Worm (Caenorhabditis elegans) whole organism, early embryonic: Measurements from ENCODE around the gene frm-8.
"Not testable (repeated sequence)": the region's sequence is repeated elsewhere in the genome, so short reads cannot be mapped to it uniquely, and the experiment has no call there.

Experiments used
- B0310.2 ChIP-seq: sonication (generic microtip); optimal IDR thresholded peaks from 2 replicates; lab custom pipeline; 2016; ENCODE audit warnings: mild to moderate bottlenecking, missing genetic modification characterization, missing compliant biosample characterization
- F13C5.2 ChIP-seq: sonication (generic microtip); optimal IDR thresholded peaks from 2 replicates; lab custom pipeline; 2017; ENCODE audit warnings: mild to moderate bottlenecking, missing genetic modification characterization, inconsistent platforms, missing compliant biosample characterization
- aly-1 ChIP-seq: sonication (generic microtip); optimal IDR thresholded peaks from 2 replicates; lab custom pipeline; 2016; ENCODE audit warnings: missing genetic modification characterization, missing compliant biosample characterization
- ama-1 ChIP-seq: fragments of 150-350 bp; optimal IDR thresholded peaks from 2 replicates; lab custom pipeline; 2014
- ceh-13 ChIP-seq: fragments of 200-800 bp; sonication (Bioruptor generic); optimal IDR thresholded peaks from 2 replicates; lab custom pipeline; 2018; ENCODE audit warnings: mild to moderate bottlenecking, missing genetic modification characterization, missing compliant biosample characterization
- ceh-36 ChIP-seq: sonication (generic microtip); optimal IDR thresholded peaks from 2 replicates; lab custom pipeline; 2016; ENCODE audit warnings: missing genetic modification characterization, inconsistent platforms, missing compliant biosample characterization
- ets-7 ChIP-seq: sonication (generic microtip); optimal IDR thresholded peaks from 2 replicates; lab custom pipeline; 2016; ENCODE audit warnings: missing genotype, missing genetic modification characterization, missing compliant biosample characterization
- flt-1 ChIP-seq: fragments of 200-800 bp; sonication (Bioruptor generic); IDR thresholded peaks from 2 replicates; pipeline ENCODE4 v1.3.6; 2022; ENCODE audit warnings: missing genetic modification characterization, missing compliant biosample characterization
- hmbx-1 ChIP-seq: sonication (generic microtip); optimal IDR thresholded peaks from 2 replicates; lab custom pipeline; 2016; ENCODE audit warnings: mild to moderate bottlenecking, missing genetic modification characterization, missing compliant biosample characterization
- hmg-4 ChIP-seq: fragments of 200-800 bp; sonication (Bioruptor generic); optimal IDR thresholded peaks from 2 replicates; lab custom pipeline; 2018; ENCODE audit warnings: mild to moderate bottlenecking, missing genetic modification characterization, missing compliant biosample characterization
- hnd-1 ChIP-seq: sonication (generic microtip); optimal IDR thresholded peaks from 2 replicates; lab custom pipeline; 2016; ENCODE audit warnings: missing genetic modification characterization, missing compliant biosample characterization
- pes-1 ChIP-seq: fragments of 200-800 bp; sonication (Bioruptor generic); IDR thresholded peaks from 2 replicates; pipeline ENCODE4 v1.3.6; 2022; ENCODE audit warnings: missing genetic modification reagents, missing genetic modification characterization, missing compliant biosample characterization
- scrt-1 ChIP-seq: fragments of 200-800 bp; sonication (Bioruptor generic); IDR thresholded peaks from 2 replicates; pipeline ENCODE4 v1.3.6; 2022; ENCODE audit warnings: missing genetic modification characterization, missing compliant biosample characterization
- sea-1 ChIP-seq: fragments of 200-800 bp; sonication (Bioruptor generic); conservative IDR thresholded peaks from 2 replicates; pipeline ENCODE4 v1.3.6; 2022; ENCODE audit warnings: missing genetic modification characterization, missing compliant biosample characterization
- tbx-11 ChIP-seq: fragments of 200-800 bp; sonication (Bioruptor generic); IDR thresholded peaks from 2 replicates; pipeline ENCODE4 v1.3.6; 2022; ENCODE audit warnings: missing genetic modification characterization, missing compliant biosample characterization
- tbx-37 ChIP-seq: fragments of 200-800 bp; sonication (Bioruptor generic); conservative IDR thresholded peaks from 2 replicates; pipeline ENCODE4 v1.3.6; 2022; ENCODE audit warnings: missing genetic modification reagents, missing genetic modification characterization, missing compliant biosample characterization
- tra-4 ChIP-seq: sonication (generic microtip); optimal IDR thresholded peaks from 2 replicates; lab custom pipeline; 2017; ENCODE audit warnings: missing genetic modification characterization, missing compliant biosample characterization

The frm-8 gene

ce11 chrIII:3219050-3219449 is at the start of gene frm-8:
Gene frm-8 (minus strand): TSS chrIII:3219150.
- TF ChIP-seq hmg-4 (no peak), ets-7 (tag; lab: Kevin White, UChicago) (no peak), B0310.2 (tag; lab: Kevin White, UChicago) (no peak), scrt-1 (GFP tag; lab: Robert Waterston, UW) (no peak), tra-4 (tag; lab: Kevin White, UChicago) (no peak), tbx-11 (GFP tag; lab: Robert Waterston, UW) (no peak), pes-1 (GFP tag; lab: Robert Waterston, UW) (no peak), flt-1 (GFP tag; lab: Robert Waterston, UW) (no peak), hnd-1 (tag; lab: Kevin White, UChicago) (no peak), ceh-13 (GFP tag; lab: Kevin White, UChicago) (no peak), ama-1 (lab: Kevin White, UChicago) (no peak), ceh-36 (tag; lab: Kevin White, UChicago) (no peak), sea-1 (GFP tag; lab: Robert Waterston, UW) (no peak), hmbx-1 (tag; lab: Kevin White, UChicago) (no peak), aly-1 (tag; lab: Kevin White, UChicago) (no peak), F13C5.2 (tag; lab: Kevin White, UChicago) (no peak)

- TF ChIP-seq tra-4 (tag; lab: Kevin White, UChicago), result no peak
- no peak for TF ChIP-seq ceh-36 (tag; lab: Kevin White, UChicago)
- no peak for TF ChIP-seq hnd-1 (tag; lab: Kevin White, UChicago)
- no peak for TF ChIP-seq ets-7 (tag; lab: Kevin White, UChicago)
- TF ChIP-seq sea-1 (GFP tag; lab: Robert Waterston, UW), result no peak
- TF ChIP-seq aly-1 (tag; lab: Kevin White, UChicago), result no peak
- no peak for TF ChIP-seq tbx-37 (GFP tag; lab: Robert Waterston, UW)
- no peak for TF ChIP-seq ceh-13 (GFP tag; lab: Kevin White, UChicago)
- TF ChIP-seq hmg-4, result no peak
- TF ChIP-seq flt-1 (GFP tag; lab: Robert Waterston, UW), result no peak
- TF ChIP-seq scrt-1 (GFP tag; lab: Robert Waterston, UW), result no peak
- TF ChIP-seq B0310.2 (tag; lab: Kevin White, UChicago), result no peak
- TF ChIP-seq ama-1 (lab: Kevin White, UChicago), result no peak
- TF ChIP-seq pes-1 (GFP tag; lab: Robert Waterston, UW), result no peak
- no peak for TF ChIP-seq tbx-11 (GFP tag; lab: Robert Waterston, UW)
Measured at ce11 chrIII:3266602-3267001, 47.7 kb upstream of the frm-8 start, which contains the start of gene Y53G8AM.7. Gene Y53G8AM.7 (minus strand): TSS chrIII:3266702.

ce11 chrIII:3263696-3264095 is 44.7 kb upstream of the frm-8 start:
- no peak for TF ChIP-seq hmbx-1 (tag; lab: Kevin White, UChicago)
- TF ChIP-seq ceh-13 (GFP tag; lab: Kevin White, UChicago), result no peak
- TF ChIP-seq tbx-11 (GFP tag; lab: Robert Waterston, UW), result no peak
- no peak for TF ChIP-seq tra-4 (tag; lab: Kevin White, UChicago)
- TF ChIP-seq B0310.2 (tag; lab: Kevin White, UChicago), result no peak
- TF ChIP-seq aly-1 (tag; lab: Kevin White, UChicago), result no peak
- no peak for TF ChIP-seq flt-1 (GFP tag; lab: Robert Waterston, UW)
- no peak for TF ChIP-seq scrt-1 (GFP tag; lab: Robert Waterston, UW)
- no peak for TF ChIP-seq hmg-4
- TF ChIP-seq sea-1 (GFP tag; lab: Robert Waterston, UW), result no peak
- no peak for TF ChIP-seq ets-7 (tag; lab: Kevin White, UChicago)
- TF ChIP-seq ceh-36 (tag; lab: Kevin White, UChicago), result no peak
- no peak for TF ChIP-seq F13C5.2 (tag; lab: Kevin White, UChicago)
- TF ChIP-seq tbx-37 (GFP tag; lab: Robert Waterston, UW), result no peak

- not testable (repeated sequence) for TF ChIP-seq hmg-4; hmbx-1 (tag; lab: Kevin White, UChicago); ceh-36 (tag; lab: Kevin White, UChicago)
Measured at ce11 chrIII:3259691-3260090, 40.7 kb upstream of the frm-8 start, which contains the start of gene Y53G8AM.6. Gene Y53G8AM.6 (minus strand): TSS chrIII:3259791.

ce11 chrIII:3258306-3258705 is 39.4 kb upstream of the frm-8 start, which contains the start of gene nspg-7.2:
Gene nspg-7.2 (minus strand): TSS chrIII:3258406.
- TF ChIP-seq tra-4 (tag; lab: Kevin White, UChicago), result no peak
- no peak for TF ChIP-seq scrt-1 (GFP tag; lab: Robert Waterston, UW)
- TF ChIP-seq ceh-36 (tag; lab: Kevin White, UChicago), result no peak
- no peak for TF ChIP-seq hnd-1 (tag; lab: Kevin White, UChicago)
- no peak for TF ChIP-seq flt-1 (GFP tag; lab: Robert Waterston, UW)
- TF ChIP-seq hmbx-1 (tag; lab: Kevin White, UChicago), result no peak
- TF ChIP-seq aly-1 (tag; lab: Kevin White, UChicago), result no peak
- no peak for TF ChIP-seq F13C5.2 (tag; lab: Kevin White, UChicago)
- no peak for TF ChIP-seq sea-1 (GFP tag; lab: Robert Waterston, UW)
- no peak for TF ChIP-seq ets-7 (tag; lab: Kevin White, UChicago)
- no peak for TF ChIP-seq pes-1 (GFP tag; lab: Robert Waterston, UW)
- no peak for TF ChIP-seq B0310.2 (tag; lab: Kevin White, UChicago)
- no peak for TF ChIP-seq hmg-4
- no peak for TF ChIP-seq ama-1 (lab: Kevin White, UChicago)
- TF ChIP-seq tbx-37 (GFP tag; lab: Robert Waterston, UW), result no peak
- no peak for TF ChIP-seq ceh-13 (GFP tag; lab: Kevin White, UChicago)
- no peak for TF ChIP-seq tbx-11 (GFP tag; lab: Robert Waterston, UW)

- TF ChIP-seq ets-7 (tag; lab: Kevin White, UChicago) (no peak), scrt-1 (GFP tag; lab: Robert Waterston, UW) (no peak), hnd-1 (tag; lab: Kevin White, UChicago) (no peak)
Measured at ce11 chrIII:3255575-3255974, 36.6 kb upstream of the frm-8 start, which contains the start of gene Y53G8AM.4. Gene Y53G8AM.4 (minus strand): TSS chrIII:3255675.

- TF ChIP-seq tra-4 (tag; lab: Kevin White, UChicago) (no peak), flt-1 (GFP tag; lab: Robert Waterston, UW) (no peak), F13C5.2 (tag; lab: Kevin White, UChicago) (no peak), hmg-4 (no peak), sea-1 (GFP tag; lab: Robert Waterston, UW) (no peak), ceh-36 (tag; lab: Kevin White, UChicago) (no peak), ama-1 (lab: Kevin White, UChicago) (no peak), hnd-1 (tag; lab: Kevin White, UChicago) (no peak)
Measured at ce11 chrIII:3255023-3255422, 36.1 kb upstream of the frm-8 start.
